Worm (Caenorhabditis elegans): ENCODE results near the gene oac-7.

Gene oac-7

ce11 chrV:16355941-16356340 lies 46.3 kb downstream of the oac-7 start:
- peak; percentile 81 for TF ChIP-seq nhr-25 (tag; optimal IDR thresholded peaks at IDR 0.05)
- peak; percentile 79 for TF ChIP-seq blmp-1 (tag; optimal IDR thresholded peaks at IDR 0.05; ENCODE audit: insufficient read depth)
- TF ChIP-seq egl-27 (tag; optimal IDR thresholded peaks at IDR 0.05), result peak; percentile 80
- TF ChIP-seq mbf-1 (tag; optimal IDR thresholded peaks at IDR 0.05), result no peak
- TF ChIP-seq nhr-21 (tag; optimal IDR thresholded peaks at IDR 0.05), result peak; percentile 89
- TF ChIP-seq nhr-23 (tag; optimal IDR thresholded peaks at IDR 0.05), result no peak
- TF ChIP-seq nhr-129 (tag; optimal IDR thresholded peaks at IDR 0.05), result peak; percentile 94
- peak; percentile 57 for TF ChIP-seq ztf-4 (tag; optimal IDR thresholded peaks at IDR 0.05)
- TF ChIP-seq sma-9 (GFP tag; optimal IDR thresholded peaks at IDR 0.05), result peak; percentile 92
- no peak for TF ChIP-seq sma-9 (tag; optimal IDR thresholded peaks at IDR 0.05)
- TF ChIP-seq sma-3 (GFP tag; optimal IDR thresholded peaks at IDR 0.05), result peak; percentile 87
- no peak for TF ChIP-seq skn-1 (tag; optimal IDR thresholded peaks at IDR 0.05)
- TF ChIP-seq ama-1 (optimal IDR thresholded peaks at IDR 0.05), result peak; percentile 54
- TF ChIP-seq elt-3 (tag; optimal IDR thresholded peaks at IDR 0.05), result no peak
- peak; percentile 75 for TF ChIP-seq sem-4 (tag; optimal IDR thresholded peaks at IDR 0.05)
- no peak for TF ChIP-seq nhr-10 (tag; optimal IDR thresholded peaks at IDR 0.05)
- peak; percentile 92 for TF ChIP-seq lin-11 (tag; optimal IDR thresholded peaks at IDR 0.05)
- no peak for TF ChIP-seq dmd-4 (tag; optimal IDR thresholded peaks at IDR 0.05)
- TF ChIP-seq mab-5 (tag; optimal IDR thresholded peaks at IDR 0.05), result peak; percentile 1
- peak; percentile 80 for TF ChIP-seq snpc-4 (tag; optimal IDR thresholded peaks at IDR 0.05)
- no peak for TF ChIP-seq ztf-11 (tag; optimal IDR thresholded peaks at IDR 0.05)
- TF ChIP-seq alr-1 (tag; optimal IDR thresholded peaks at IDR 0.05), result no peak
- TF ChIP-seq lsy-2 (tag; optimal IDR thresholded peaks at IDR 0.05), result peak; percentile 57 to 88
- TF ChIP-seq nhr-6 (tag; optimal IDR thresholded peaks at IDR 0.05), result peak; percentile 74
- peak; percentile 79 for TF ChIP-seq lin-13 (GFP tag; optimal IDR thresholded peaks at IDR 0.05)
- no peak for TF ChIP-seq ceh-82 (tag; optimal IDR thresholded peaks at IDR 0.05)
- TF ChIP-seq C34F6.9 (tag; optimal IDR thresholded peaks at IDR 0.05), result peak; percentile 95
- no peak for TF ChIP-seq aly-2 (tag; optimal IDR thresholded peaks at IDR 0.05)
- no peak for TF ChIP-seq lin-39 (tag; optimal IDR thresholded peaks at IDR 0.05)
- peak; percentile 93 for TF ChIP-seq crh-2 (tag; optimal IDR thresholded peaks at IDR 0.05)
- no peak for TF ChIP-seq nhr-237 (tag; optimal IDR thresholded peaks at IDR 0.05)
- TF ChIP-seq gmeb-1 (tag; optimal IDR thresholded peaks at IDR 0.05), result peak; percentile 76
- peak; percentile 67 for TF ChIP-seq ceh-16 (tag; optimal IDR thresholded peaks at IDR 0.05)
- peak; percentile 85 to 87 for TF ChIP-seq mdl-1 (tag; optimal IDR thresholded peaks at IDR 0.05)
- TF ChIP-seq unc-62 (GFP tag; optimal IDR thresholded peaks at IDR 0.05), result no peak
- TF ChIP-seq zag-1 (tag; optimal IDR thresholded peaks at IDR 0.05), result peak; percentile 80
- peak; percentile 78 for TF ChIP-seq unc-55 (GFP tag; optimal IDR thresholded peaks at IDR 0.05)
- no peak for TF ChIP-seq ztf-1 (GFP tag; conservative IDR thresholded peaks at IDR 0.05)
- peak; percentile 30 for TF ChIP-seq ZK546.5 (tag; optimal IDR thresholded peaks at IDR 0.05)
- peak; percentile 87 for TF ChIP-seq fos-1 (tag; optimal IDR thresholded peaks at IDR 0.05)
- TF ChIP-seq nhr-77 (tag; optimal IDR thresholded peaks at IDR 0.05), result no peak
- TF ChIP-seq unc-39 (tag; optimal IDR thresholded peaks at IDR 0.05), result no peak
- TF ChIP-seq F13H6.1 (tag; optimal IDR thresholded peaks at IDR 0.05), result peak; percentile 93
- peak; percentile 89 for TF ChIP-seq Y55F3AM.14 (GFP tag; optimal IDR thresholded peaks at IDR 0.05)

- no peak for TF ChIP-seq fos-1 (tag; optimal IDR thresholded peaks at IDR 0.05)
- no peak for TF ChIP-seq mdl-1 (tag; optimal IDR thresholded peaks at IDR 0.05)
- no peak for TF ChIP-seq nhr-21 (tag; optimal IDR thresholded peaks at IDR 0.05)
- no peak for TF ChIP-seq ztf-4 (tag; optimal IDR thresholded peaks at IDR 0.05)
- no peak for TF ChIP-seq ceh-82 (tag; optimal IDR thresholded peaks at IDR 0.05)
- TF ChIP-seq ceh-16 (tag; optimal IDR thresholded peaks at IDR 0.05), result no peak
- TF ChIP-seq gmeb-1 (tag; optimal IDR thresholded peaks at IDR 0.05), result no peak
- TF ChIP-seq nhr-12 (tag; optimal IDR thresholded peaks at IDR 0.05), result no peak
- TF ChIP-seq nhr-77 (tag; optimal IDR thresholded peaks at IDR 0.05), result no peak
- TF ChIP-seq nhr-237 (tag; optimal IDR thresholded peaks at IDR 0.05), result no peak
- TF ChIP-seq crh-2 (tag; optimal IDR thresholded peaks at IDR 0.05), result no peak
- no peak for TF ChIP-seq egl-27 (tag; optimal IDR thresholded peaks at IDR 0.05)
- TF ChIP-seq R02D3.7 (tag; optimal IDR thresholded peaks at IDR 0.05), result no peak
- no peak for TF ChIP-seq nhr-11 (tag; optimal IDR thresholded peaks at IDR 0.05)
- TF ChIP-seq unc-39 (tag; optimal IDR thresholded peaks at IDR 0.05), result no peak
- TF ChIP-seq Y55F3AM.14 (GFP tag; optimal IDR thresholded peaks at IDR 0.05), result no peak
- TF ChIP-seq blmp-1 (tag; optimal IDR thresholded peaks at IDR 0.05; ENCODE audit: insufficient read depth), result no peak
- no peak for TF ChIP-seq unc-55 (GFP tag; optimal IDR thresholded peaks at IDR 0.05)
- TF ChIP-seq sem-4 (tag; optimal IDR thresholded peaks at IDR 0.05), result no peak
- TF ChIP-seq nhr-25 (tag; optimal IDR thresholded peaks at IDR 0.05), result no peak
These were observed 47.2 kb downstream of the oac-7 start for ce11 chrV:16356798-16357197.

All from whole organism, L2 larva.